Worm (Caenorhabditis elegans) whole organism, young adult: ENCODE measurements around the gene Y57A10A.8.

Experiments
- B0019.2 ChIP-seq: fragments of 200-800 bp; sonication (Bioruptor generic); conservative IDR thresholded peaks from 2 replicates; pipeline ENCODE4 v1.3.6; 2022; ENCODE audit warnings: missing genetic modification reagents, missing genetic modification characterization, missing compliant biosample characterization
- B0336.3 ChIP-seq: fragments of 200-800 bp; sonication (Bioruptor generic); IDR thresholded peaks from 2 replicates; pipeline ENCODE4 v1.3.6; 2022; ENCODE audit warnings: missing genetic modification characterization, missing compliant biosample characterization
- C17E4.6 ChIP-seq: fragments of 200-800 bp; sonication (Bioruptor generic); IDR thresholded peaks from 2 replicates; pipeline ENCODE4 v1.3.6; 2022; ENCODE audit warnings: missing genetic modification reagents, missing genetic modification characterization, missing compliant biosample characterization
- D2030.7 ChIP-seq: fragments of 200-800 bp; sonication (Bioruptor generic); IDR thresholded peaks from 2 replicates; pipeline ENCODE4 v1.3.6; 2022; ENCODE audit warnings: missing genetic modification reagents, missing genetic modification characterization, missing compliant biosample characterization
- K11D2.4 ChIP-seq: fragments of 200-800 bp; sonication (Bioruptor generic); IDR thresholded peaks from 2 replicates; pipeline ENCODE4 v1.3.6; 2022; ENCODE audit warnings: missing genetic modification reagents, missing genetic modification characterization, missing compliant biosample characterization
- T26A5.8 ChIP-seq: sonication (generic microtip); optimal IDR thresholded peaks from 2 replicates; lab custom pipeline; 2016; ENCODE audit warnings: missing genetic modification characterization, missing compliant biosample characterization
- aptf-2 ChIP-seq: fragments of 200-800 bp; sonication (Bioruptor generic); conservative IDR thresholded peaks from 2 replicates; pipeline ENCODE4 v1.3.6; 2022; ENCODE audit warnings: missing genetic modification reagents, missing genetic modification characterization, missing compliant biosample characterization
- atf-7 ChIP-seq: sonication (generic microtip); optimal IDR thresholded peaks from 2 replicates; lab custom pipeline; 2017; ENCODE audit warnings: mild to moderate bottlenecking, missing genetic modification characterization, missing compliant biosample characterization
- bed-2 ChIP-seq: fragments of 200-800 bp; sonication (Bioruptor generic); IDR thresholded peaks from 2 replicates; pipeline ENCODE4 v1.3.6; 2022; ENCODE audit warnings: missing genetic modification reagents, missing genetic modification characterization, missing compliant biosample characterization
- cebp-1 ChIP-seq, 2 experiments: fragments of 200-800 bp in 1 of 2; sonication (Bioruptor generic) in 1 of 2; sonication (generic microtip) in 1 of 2; IDR thresholded peaks in 1 of 2; optimal IDR thresholded peaks in 1 of 2; 2 replicates each; pipeline versions ENCODE4 v1.3.6 to Lab custom; 2017 to 2022; ENCODE audit warnings: missing compliant biosample characterization in 2 of 2, missing genetic modification characterization in 2 of 2, mild to moderate bottlenecking in 1 of 2, missing genetic modification reagents in 1 of 2, moderate library complexity in 1 of 2
- ceh-58 ChIP-seq: fragments of 200-800 bp; sonication (Bioruptor generic); IDR thresholded peaks from 2 replicates; pipeline ENCODE4 v1.3.6; 2022; ENCODE audit warnings: missing genetic modification characterization, missing compliant biosample characterization
- ceh-91 ChIP-seq: fragments of 200-800 bp; sonication (Bioruptor generic); IDR thresholded peaks from 2 replicates; pipeline ENCODE4 v1.3.6; 2022; ENCODE audit warnings: missing genetic modification reagents, missing genetic modification characterization, missing compliant biosample characterization
- chd-7 ChIP-seq: sonication (generic microtip); optimal IDR thresholded peaks from 2 replicates; lab custom pipeline; 2016; ENCODE audit warnings: mild to moderate bottlenecking, missing genetic modification characterization, moderate library complexity, missing compliant biosample characterization
- dox-1 ChIP-seq: fragments of 200-800 bp; sonication (Bioruptor generic); IDR thresholded peaks from 2 replicates; pipeline ENCODE4 v1.3.6; 2022; ENCODE audit warnings: missing genetic modification reagents, missing genetic modification characterization, missing compliant biosample characterization
- dpff-1 ChIP-seq: sonication (generic microtip); optimal IDR thresholded peaks from 2 replicates; lab custom pipeline; 2017; ENCODE audit warnings: mild to moderate bottlenecking, missing genetic modification characterization, missing compliant biosample characterization
- ekl-4 ChIP-seq: fragments of 200-800 bp; sonication (Bioruptor generic); IDR thresholded peaks from 2 replicates; pipeline ENCODE4 v1.3.6; 2022; ENCODE audit warnings: missing genetic modification reagents, missing genetic modification characterization, missing compliant biosample characterization
- hlh-26 ChIP-seq: fragments of 200-800 bp; sonication (Bioruptor generic); conservative IDR thresholded peaks from 2 replicates; pipeline ENCODE4 v1.3.6; 2022; ENCODE audit warnings: missing genetic modification reagents, missing genetic modification characterization, missing compliant biosample characterization
- hsf-1 ChIP-seq: fragments of 200-800 bp; sonication (Bioruptor generic); IDR thresholded peaks from 2 replicates; pipeline ENCODE4 v1.3.6; 2022; ENCODE audit warnings: missing genetic modification reagents, missing genetic modification characterization, missing compliant biosample characterization
- let-607 ChIP-seq, 2 experiments: fragments of 200-800 bp in 1 of 2; sonication (Bioruptor generic) in 1 of 2; sonication (generic microtip) in 1 of 2; optimal IDR thresholded peaks; 2 replicates each; lab custom pipeline; 2016 to 2018; ENCODE audit warnings: mild to moderate bottlenecking in 2 of 2, missing compliant biosample characterization in 2 of 2, missing genetic modification characterization in 2 of 2, moderate library complexity in 2 of 2, missing genotype in 1 of 2
- lin-26 ChIP-seq: fragments of 200-800 bp; sonication (Bioruptor generic); IDR thresholded peaks from 2 replicates; pipeline ENCODE4 v1.3.6; 2022; ENCODE audit warnings: missing genetic modification reagents, missing genetic modification characterization, missing compliant biosample characterization
- madf-10 ChIP-seq: sonication (generic microtip); optimal IDR thresholded peaks from 2 replicates; lab custom pipeline; 2016; ENCODE audit warnings: mild to moderate bottlenecking, missing genetic modification characterization, missing compliant biosample characterization
- madf-3 ChIP-seq: fragments of 200-800 bp; sonication (Bioruptor generic); IDR thresholded peaks from 2 replicates; pipeline ENCODE4 v1.3.6; 2022; ENCODE audit warnings: missing genetic modification reagents, missing genetic modification characterization, missing compliant biosample characterization
- madf-8 ChIP-seq: fragments of 200-800 bp; sonication (Bioruptor generic); conservative IDR thresholded peaks from 2 replicates; pipeline ENCODE4 v1.3.6; 2022; ENCODE audit warnings: missing genetic modification reagents, missing genetic modification characterization, missing compliant biosample characterization
- mcd-1 ChIP-seq: fragments of 200-800 bp; sonication (Bioruptor generic); IDR thresholded peaks from 2 replicates; pipeline ENCODE4 v1.3.6; 2022; ENCODE audit warnings: missing genetic modification reagents, missing genetic modification characterization, missing compliant biosample characterization
- nfya-1 ChIP-seq: sonication (generic microtip); optimal IDR thresholded peaks from 2 replicates; lab custom pipeline; 2017; ENCODE audit warnings: antibody characterized with exemption, missing compliant biosample characterization, missing genetic modification characterization, borderline replicate concordance; ENCODE audit not compliant: insufficient read depth
- nfyb-1 ChIP-seq: fragments of 200-800 bp; sonication (Bioruptor generic); IDR thresholded peaks from 2 replicates; pipeline ENCODE4 v1.3.6; 2022; ENCODE audit warnings: missing genetic modification reagents, missing genetic modification characterization, missing compliant biosample characterization
- nhr-27 ChIP-seq: fragments of 200-800 bp; sonication (Bioruptor generic); optimal IDR thresholded peaks from 2 replicates; lab custom pipeline; 2018; ENCODE audit warnings: mild to moderate bottlenecking, missing genetic modification characterization, moderate library complexity, missing compliant biosample characterization
- rec-8 ChIP-seq, 2 experiments: sonication (generic microtip); optimal IDR thresholded peaks; 2 replicates each; lab custom pipeline; 2016; ENCODE audit warnings: mild to moderate bottlenecking in 2 of 2, missing genetic modification characterization in 2 of 2, missing genetic modification reagents in 2 of 2, missing genotype in 2 of 2, missing biosample characterization in 1 of 2, missing compliant biosample characterization in 1 of 2, moderate library complexity in 1 of 2
- rpc-1 ChIP-seq, 2 experiments: fragments of 150-350 bp in 1 of 2; sonication (generic microtip) in 1 of 2; optimal IDR thresholded peaks; 2 replicates each; lab custom pipeline; 2014 to 2018; ENCODE audit warnings: missing biosample characterization in 1 of 2, missing genetic modification characterization in 1 of 2, missing genetic modification reagents in 1 of 2, missing genotype in 1 of 2
- snpc-1.3 ChIP-seq: sonication (generic microtip); optimal IDR thresholded peaks from 2 replicates; lab custom pipeline; 2017; ENCODE audit warnings: missing genetic modification characterization, mild to moderate bottlenecking, missing compliant biosample characterization, antibody characterized with exemption, moderate library complexity, missing genotype, missing genetic modification reagents; ENCODE audit not compliant: insufficient read depth
- snpc-4 ChIP-seq, 5 experiments: fragments of 150-350 bp in 1 of 5; sonication (generic microtip) in 4 of 5; optimal IDR thresholded peaks; 2 replicates each; lab custom pipeline; 2014 to 2018; ENCODE audit warnings: missing genetic modification characterization in 5 of 5, missing biosample characterization in 3 of 5, antibody characterized with exemption in 2 of 5, mild to moderate bottlenecking in 2 of 5, missing compliant biosample characterization in 2 of 5, missing genotype in 2 of 5, moderate library complexity in 2 of 5, missing genetic modification reagents in 1 of 5
- tbp1 ChIP-seq: fragments of 200-800 bp; sonication (Bioruptor generic); optimal IDR thresholded peaks from 2 replicates; lab custom pipeline; 2018; ENCODE audit warnings: mild to moderate bottlenecking, missing genetic modification characterization, missing compliant biosample characterization
- tbx-9 ChIP-seq: sonication (generic microtip); optimal IDR thresholded peaks from 2 replicates; lab custom pipeline; 2016; ENCODE audit warnings: borderline replicate concordance, missing genetic modification characterization, inconsistent platforms, missing compliant biosample characterization
- unc-62 ChIP-seq: fragments of 150-350 bp; optimal IDR thresholded peaks from 2 replicates; lab custom pipeline; 2014; ENCODE audit warnings: missing biosample characterization, missing genetic modification reagents, missing genetic modification characterization
- zfh-2 ChIP-seq: fragments of 200-800 bp; sonication (Bioruptor generic); conservative IDR thresholded peaks from 2 replicates; pipeline ENCODE4 v1.3.6; 2022; ENCODE audit warnings: missing genetic modification reagents, missing genetic modification characterization, missing compliant biosample characterization
- ztf-26 ChIP-seq: sonication (generic microtip); optimal IDR thresholded peaks from 2 replicates; lab custom pipeline; 2017; ENCODE audit warnings: missing genetic modification characterization, missing compliant biosample characterization
- ztf-3 ChIP-seq: fragments of 200-800 bp; sonication (Bioruptor generic); optimal IDR thresholded peaks from 2 replicates; lab custom pipeline; 2018; ENCODE audit warnings: mild to moderate bottlenecking, missing genetic modification characterization, missing compliant biosample characterization

The Y57A10A.8 gene

ce11 chrII:12211652-12212245, 47.1 kb downstream of the Y57A10A.8 start (continued):
- TF ChIP-seq rpc-1 (optimal IDR thresholded peaks at IDR 0.05; lab: Kevin White, UChicago): no peak
- no peak for TF ChIP-seq rpc-1 (tag; optimal IDR thresholded peaks at IDR 0.05; lab: Kevin White, UChicago)
- no peak for TF ChIP-seq nhr-27 (tag; lab: Kevin White, UChicago)
- TF ChIP-seq hlh-26 (GFP tag; lab: Robert Waterston, UW): no peak
- peak; percentile 34; the same call in 1 of the 2 replicates for TF ChIP-seq ekl-4 (GFP tag; lab: Robert Waterston, UW)
- TF ChIP-seq atf-7: no peak
- TF ChIP-seq ztf-26 (tag; lab: Kevin White, UChicago): no peak
- TF ChIP-seq snpc-4 (GFP tag; optimal IDR thresholded peaks at IDR 0.05; lab: Kevin White, UChicago): no peak
- TF ChIP-seq snpc-4 (tag; optimal IDR thresholded peaks at IDR 0.05; lab: Kevin White, UChicago): no peak
- TF ChIP-seq nfyb-1 (GFP tag; lab: Robert Waterston, UW): no peak
- peak; percentile 92 for TF ChIP-seq zfh-2 (GFP tag; lab: Robert Waterston, UW)
- TF ChIP-seq rec-8 (tag; optimal IDR thresholded peaks at IDR 0.05; lab: Kevin White, UChicago): no peak
- no peak for TF ChIP-seq tbx-9 (tag; lab: Kevin White, UChicago)
- TF ChIP-seq let-607 (tag; optimal IDR thresholded peaks at IDR 0.05; lab: Kevin White, UChicago): no peak
- no peak for TF ChIP-seq unc-62 (GFP tag; lab: Kevin White, UChicago)
- no peak for TF ChIP-seq cebp-1 (GFP tag; IDR thresholded peaks at IDR 0.05; lab: Robert Waterston, UW)
- no peak for TF ChIP-seq cebp-1 (tag; optimal IDR thresholded peaks at IDR 0.05; lab: Kevin White, UChicago)
- TF ChIP-seq D2030.7 (GFP tag; lab: Robert Waterston, UW): no peak
- no peak for TF ChIP-seq K11D2.4 (GFP tag; lab: Robert Waterston, UW)
- no peak for TF ChIP-seq snpc-1.3 (tag; lab: Kevin White, UChicago)
- no peak for TF ChIP-seq ztf-3 (GFP tag; lab: Kevin White, UChicago)
- no peak for TF ChIP-seq aptf-2 (GFP tag; lab: Robert Waterston, UW)
- no peak for TF ChIP-seq bed-2 (GFP tag; lab: Robert Waterston, UW)
- no peak for TF ChIP-seq ceh-58 (GFP tag; lab: Robert Waterston, UW)
- TF ChIP-seq madf-8 (GFP tag; lab: Robert Waterston, UW): no peak
- TF ChIP-seq dox-1 (GFP tag; lab: Robert Waterston, UW): peak; percentile 37; the same call in 1 of the 2 replicates
- TF ChIP-seq B0019.2 (GFP tag; lab: Robert Waterston, UW): no peak
- peak; percentile 32 for TF ChIP-seq chd-7 (tag; lab: Kevin White, UChicago)
- no peak for TF ChIP-seq C17E4.6 (GFP tag; lab: Robert Waterston, UW)
- TF ChIP-seq ceh-91: no peak
- no peak for TF ChIP-seq madf-3 (GFP tag; lab: Robert Waterston, UW)
- TF ChIP-seq dpff-1 (tag; lab: Kevin White, UChicago): no peak
- no peak for TF ChIP-seq tbp1 (GFP tag; lab: Kevin White, UChicago)
- no peak for TF ChIP-seq madf-10
- no peak for TF ChIP-seq nfya-1 (tag; lab: Kevin White, UChicago)
- no peak for TF ChIP-seq mcd-1 (GFP tag; lab: Robert Waterston, UW)
- 0 out of 2 replicates have a peak, but pooled peaks have one; percentile 35 for TF ChIP-seq B0336.3
- 0 out of 2 replicates have a peak, but pooled peaks have one; percentile 31 for TF ChIP-seq lin-26 (GFP tag; lab: Robert Waterston, UW)
- no peak for TF ChIP-seq T26A5.8 (tag; lab: Kevin White, UChicago)
- no peak for TF ChIP-seq hsf-1 (GFP tag; lab: Robert Waterston, UW)
